Worm (Caenorhabditis elegans): Measurements from ENCODE around the gene cyp-33C5.

Gene cyp-33C5

ce11 chrV:2211936-2212335 lies 32.9 kb upstream of the cyp-33C5 start, which contains the start of gene nhr-133 (continued):
- TF ChIP-seq lin-13 (GFP tag; optimal IDR thresholded peaks at IDR 0.05) (no peak), daf-8 (GFP tag; IDR thresholded peaks at IDR 0.05) (no peak), hlh-11 (tag; optimal IDR thresholded peaks at IDR 0.05) (peak; percentile 40), nhr-28 (tag; optimal IDR thresholded peaks at IDR 0.05) (peak; percentile 80), mdl-1 (tag; optimal IDR thresholded peaks at IDR 0.05) (peak; percentile 12 to 79), attf-4 (tag; optimal IDR thresholded peaks at IDR 0.05) (no peak), ceh-62 (tag; optimal IDR thresholded peaks at IDR 0.05) (no peak), saeg-2 (GFP tag; IDR thresholded peaks at IDR 0.05) (no peak)

- TF ChIP-seq daf-8 (GFP tag; IDR thresholded peaks at IDR 0.05) (no peak), mdl-1 (tag; optimal IDR thresholded peaks at IDR 0.05) (no peak), F49E8.2 (tag; optimal IDR thresholded peaks at IDR 0.05; ENCODE audit: borderline replicate concordance) (no peak), dmd-8 (GFP tag; IDR thresholded peaks at IDR 0.05) (no peak), Y105C5A.15 (GFP tag; IDR thresholded peaks at IDR 0.05) (no peak), daf-16 (GFP tag; optimal IDR thresholded peaks at IDR 0.05) (no peak), daf-16 (tag; optimal IDR thresholded peaks at IDR 0.05) (peak; percentile 81), hlh-11 (tag; optimal IDR thresholded peaks at IDR 0.05) (no peak), nhr-6 (tag; optimal IDR thresholded peaks at IDR 0.05) (peak; percentile 4), Y5F2A.4 (GFP tag; optimal IDR thresholded peaks at IDR 0.05) (no peak), nhr-10 (tag; optimal IDR thresholded peaks at IDR 0.05) (no peak), fos-1 (tag; optimal IDR thresholded peaks at IDR 0.05) (no peak), dmd-9 (GFP tag; IDR thresholded peaks at IDR 0.05) (no peak), dve-1 (tag; optimal IDR thresholded peaks at IDR 0.05; ENCODE audit: insufficient read depth) (peak; percentile 46), T26A8.4 (GFP tag; IDR thresholded peaks at IDR 0.05) (no peak), mes-2 (tag; optimal IDR thresholded peaks at IDR 0.05; ENCODE audit: poor library complexity, severe bottlenecking) (peak; percentile 40), nhr-77 (tag; optimal IDR thresholded peaks at IDR 0.05) (no peak), duxl-1 (tag; optimal IDR thresholded peaks at IDR 0.05; ENCODE audit: poor library complexity) (no peak), hlh-30 (tag; optimal IDR thresholded peaks at IDR 0.05; ENCODE audit: insufficient read depth) (peak; percentile 44), pha-4 (GFP tag; IDR thresholded peaks at IDR 0.05) (no peak), pha-4 (tag; optimal IDR thresholded peaks at IDR 0.05) (peak; percentile 45), snpc-4 (tag; optimal IDR thresholded peaks at IDR 0.05) (no peak), nhr-28 (tag; optimal IDR thresholded peaks at IDR 0.05) (peak; percentile 65)
Measured at ce11 chrV:2214428-2215038, 30.3 kb upstream of the cyp-33C5 start, which contains the start of gene nhr-184. Gene nhr-184 (minus strand): TSS chrV:2214478.

ce11 chrV:2215352-2215751 lies 29.5 kb upstream of the cyp-33C5 start, which contains the start of gene nstp-8:
Gene nstp-8 (plus strand): TSS chrV:2215652.
- TF ChIP-seq nhr-77 (tag; optimal IDR thresholded peaks at IDR 0.05), result no peak
- no peak for TF ChIP-seq madf-9 (GFP tag; conservative IDR thresholded peaks at IDR 0.05)
- no peak for TF ChIP-seq vab-7 (GFP tag; IDR thresholded peaks at IDR 0.05)
- TF ChIP-seq nhr-42 (GFP tag; IDR thresholded peaks at IDR 0.05), result no peak
- no peak for TF ChIP-seq egl-43 (GFP tag; IDR thresholded peaks at IDR 0.05)
- TF ChIP-seq dmd-9 (GFP tag; IDR thresholded peaks at IDR 0.05), result no peak
- no peak for TF ChIP-seq mxl-2 (GFP tag; conservative IDR thresholded peaks at IDR 0.05)
- TF ChIP-seq lin-39 (tag; optimal IDR thresholded peaks at IDR 0.05), result no peak
- no peak for TF ChIP-seq unc-62 (GFP tag; optimal IDR thresholded peaks at IDR 0.05 in 1 of 2)
- no peak for TF ChIP-seq unc-62 (tag; optimal IDR thresholded peaks at IDR 0.05)
- no peak for TF ChIP-seq attf-4 (tag; optimal IDR thresholded peaks at IDR 0.05)
- no peak for TF ChIP-seq hmg-1.1 (GFP tag; IDR thresholded peaks at IDR 0.05)
- no peak for TF ChIP-seq nhr-11 (tag; optimal IDR thresholded peaks at IDR 0.05)
- no peak for TF ChIP-seq mdl-1 (tag; optimal IDR thresholded peaks at IDR 0.05)
- no peak for TF ChIP-seq dmd-6 (GFP tag; IDR thresholded peaks at IDR 0.05)
- no peak for TF ChIP-seq lin-13 (GFP tag; optimal IDR thresholded peaks at IDR 0.05)
- no peak for TF ChIP-seq saeg-2 (GFP tag; IDR thresholded peaks at IDR 0.05)

Data from whole organism, L4 larva.